Worm (Caenorhabditis elegans) whole organism, dauer: Measurements from ENCODE around the gene odd-1.
"Not testable (repeated sequence)": the region's sequence is repeated elsewhere in the genome, so short reads cannot be mapped to it uniquely, and the experiment has no call there.

Experiments used
- unc-62 ChIP-seq: sonication (generic microtip); optimal IDR thresholded peaks from 2 replicates; lab custom pipeline; 2017; ENCODE audit warnings: missing biosample characterization, missing genetic modification reagents, missing genetic modification characterization

The odd-1 gene

ce11 chrIII:7122860-7123259 is 14.7 kb downstream of the odd-1 start, which contains the start of the genes B0280.9 and rpia-1:
TSS of gene B0280.9 (minus strand) at chrIII:7122895.
TSS of gene rpia-1 (plus strand) at chrIII:7123128.
- TF ChIP-seq unc-62: no peak

DNA sequence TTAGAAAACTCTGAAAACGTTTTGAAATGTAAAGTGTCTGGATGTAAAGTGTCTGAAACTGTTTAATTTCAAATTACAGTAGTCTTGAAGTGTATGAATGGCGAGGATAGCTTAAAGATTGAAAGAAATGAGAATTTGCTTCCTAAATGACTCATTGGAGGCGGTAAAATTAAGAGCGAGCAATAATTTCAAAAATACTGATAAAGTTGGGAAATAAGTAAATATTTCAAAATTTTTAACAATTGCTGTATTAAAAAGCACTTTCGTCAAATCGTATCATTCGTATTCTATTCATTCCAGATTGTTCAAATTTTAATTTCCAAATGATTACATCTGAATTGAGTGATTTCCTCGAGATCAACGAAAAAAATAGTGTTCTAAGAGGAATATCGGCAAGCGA is 16.3 kb downstream of the odd-1 start, which contains the start of gene B0280.2:
Gene B0280.2 (plus strand): TSS at position 301 of the 400 bp plus-strand sequence.
- no peak for TF ChIP-seq unc-62

- not testable (repeated sequence) for TF ChIP-seq unc-62
Observed at ce11 chrIII:7128601-7129000, 20.5 kb downstream of the odd-1 start, which contains the start of gene viro-2. TSS of gene viro-2 (plus strand) at chrIII:7128901.

ce11 chrIII:7133559-7133958 is 25.4 kb downstream of the odd-1 start, which contains the start of the genes pot-1 and ggtb-1:
TSS of gene pot-1 (minus strand) at chrIII:7133678.
TSS of gene ggtb-1 (plus strand) at chrIII:7133766.
- no peak for TF ChIP-seq unc-62

DNA sequence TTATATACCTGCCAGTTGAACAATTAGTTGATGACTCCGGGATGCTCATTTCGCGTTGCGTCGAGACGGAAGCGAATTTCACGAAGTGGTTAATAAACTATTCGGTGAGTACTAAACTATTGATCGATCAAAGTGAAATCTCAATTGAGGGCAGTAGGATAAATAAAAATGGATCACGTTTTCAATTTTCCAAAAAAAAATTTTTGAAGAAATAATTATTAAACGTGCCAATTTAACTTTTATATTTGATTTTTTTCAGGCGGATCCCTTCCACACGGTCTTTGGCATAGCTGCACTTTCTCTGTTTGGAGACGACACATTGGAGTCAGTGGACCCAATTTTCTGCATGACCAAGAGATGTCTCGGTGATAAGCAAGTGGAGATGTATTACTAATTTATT is 27.9 kb downstream of the odd-1 start, which contains the start of gene B0280.17:
Gene B0280.17 (minus strand): TSS at position 101 of the 400 bp plus-strand sequence.
- no peak for TF ChIP-seq unc-62

- TF ChIP-seq unc-62: no peak
Observed at ce11 chrIII:7138178-7138577, 30.1 kb downstream of the odd-1 start, which contains the start of gene B0280.11. TSS of gene B0280.11 (minus strand) at chrIII:7138278.

- no peak for TF ChIP-seq unc-62
Observed at ce11 chrIII:7140228-7140710, 32.2 kb downstream of the odd-1 start.

DNA sequence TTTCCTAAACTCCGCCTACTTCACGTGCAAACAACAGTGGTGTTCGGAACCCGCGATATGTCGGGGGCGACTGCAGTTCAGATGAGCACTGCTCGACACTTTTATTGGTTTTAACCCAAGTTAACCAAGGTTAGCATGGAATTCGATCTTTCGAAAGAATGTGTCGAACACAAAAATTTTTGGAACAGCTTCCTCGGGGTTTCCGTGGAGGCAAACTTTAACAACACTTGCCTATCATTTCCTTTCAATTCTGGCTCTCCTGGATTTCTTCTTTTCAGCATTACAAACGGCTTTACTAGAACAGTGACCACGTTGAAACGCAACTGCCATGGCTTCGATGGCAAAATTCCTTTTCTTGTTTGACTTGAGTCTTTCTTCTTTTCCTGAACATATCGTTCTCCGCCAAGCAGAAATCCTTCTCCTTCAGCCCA is 33.2 kb downstream of the odd-1 start:
- no peak for TF ChIP-seq unc-62

- TF ChIP-seq unc-62: no peak
Observed at ce11 chrIII:7142172-7142601, 34.1 kb downstream of the odd-1 start.

DNA sequence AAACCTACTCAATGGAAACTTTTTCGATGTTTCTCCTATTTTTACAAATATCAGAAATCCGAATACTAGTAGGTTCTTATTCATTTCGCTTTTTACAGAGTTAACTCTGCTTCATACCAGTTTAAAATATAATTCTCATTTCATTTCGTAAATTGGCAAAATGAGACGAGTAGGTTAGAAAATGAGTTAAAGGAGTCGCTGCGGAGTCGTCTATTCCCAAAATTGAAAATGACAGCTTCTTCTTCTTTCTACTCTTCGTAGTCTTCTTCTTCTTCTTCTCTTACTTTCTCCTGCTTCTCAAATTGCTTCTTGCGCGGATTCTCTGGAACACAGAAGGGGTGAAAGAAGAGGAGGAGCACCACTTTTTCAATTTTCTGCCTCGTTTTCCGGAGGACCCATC is 36.6 kb downstream of the odd-1 start, which contains the start of gene glr-2:
Gene glr-2 (minus strand): TSS at position 211 of the 400 bp plus-strand sequence.
- TF ChIP-seq unc-62: no peak

DNA sequence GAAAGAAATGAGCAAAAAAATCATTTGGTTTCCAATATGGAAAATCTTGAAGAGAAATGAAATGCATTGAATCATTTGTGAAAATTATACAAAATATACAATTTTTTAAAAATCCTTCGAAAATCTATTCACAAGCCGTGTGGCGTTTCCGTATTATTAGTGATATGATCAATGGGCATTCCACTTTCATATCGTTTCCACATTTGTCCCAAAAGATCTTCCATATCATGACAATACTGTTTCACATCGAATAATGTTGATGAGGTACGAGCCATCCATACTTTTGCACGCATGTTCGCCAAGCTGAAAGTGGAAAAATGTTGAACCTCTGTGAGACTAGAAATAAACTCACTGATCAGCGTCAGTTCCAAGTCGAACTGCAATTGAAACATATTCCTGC is 38.2 kb downstream of the odd-1 start:
- TF ChIP-seq unc-62: no peak

DNA sequence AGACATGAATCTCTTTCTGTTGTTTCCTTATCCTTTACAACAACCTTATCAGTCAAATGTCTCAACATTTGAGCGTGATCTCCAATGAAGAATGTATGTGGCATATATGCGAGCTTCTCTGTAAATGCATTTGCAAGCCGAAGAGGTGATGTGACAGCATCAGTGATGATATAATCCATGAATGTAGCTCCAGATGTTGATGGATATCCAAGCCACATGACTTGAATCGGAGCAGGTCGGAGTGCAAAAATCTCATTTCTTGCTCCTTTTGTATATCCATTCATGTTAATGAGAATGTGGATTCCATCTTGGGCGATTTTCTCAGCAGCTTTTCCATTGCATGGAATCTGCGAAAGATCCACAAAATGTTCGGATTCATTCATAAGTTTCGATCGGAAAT is 40.1 kb downstream of the odd-1 start:
- no peak for TF ChIP-seq unc-62

DNA sequence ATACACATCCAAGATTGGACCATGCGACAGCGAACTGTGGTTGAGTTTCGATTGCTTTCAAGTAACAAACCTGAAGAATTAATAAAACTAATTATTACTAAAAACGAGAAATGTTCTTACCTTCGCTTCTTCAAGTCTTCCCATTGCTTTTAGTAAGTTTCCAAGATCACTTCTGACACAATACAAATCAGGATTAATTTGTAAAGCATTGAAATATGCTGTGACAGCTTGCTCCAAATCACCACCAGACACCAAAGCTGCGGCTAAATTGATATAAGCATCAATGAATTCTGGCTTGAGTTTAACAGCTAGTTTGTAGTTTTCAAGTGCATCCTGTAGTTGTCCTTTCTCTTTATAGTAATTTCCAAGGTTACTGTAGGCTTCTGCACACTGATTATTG is 42.0 kb downstream of the odd-1 start:
- TF ChIP-seq unc-62: no peak

DNA sequence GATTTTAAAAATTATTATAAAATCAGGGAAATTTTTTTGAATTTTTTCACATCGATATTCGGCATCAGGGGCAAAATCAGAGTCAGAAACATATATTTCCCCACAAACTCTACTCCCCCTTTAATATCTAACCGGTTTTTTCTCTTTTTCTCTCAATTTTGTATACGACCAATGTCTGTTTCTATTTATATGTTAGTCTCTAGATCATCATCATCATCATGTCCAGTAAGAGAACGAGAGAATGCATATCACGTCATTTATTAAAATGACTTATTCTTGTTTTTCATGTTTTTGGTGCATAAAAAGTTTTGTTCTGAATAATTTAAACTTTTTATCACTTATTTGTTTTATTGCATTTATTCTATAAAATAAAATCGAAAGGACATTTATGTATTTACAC is 44.5 kb downstream of the odd-1 start:
- TF ChIP-seq unc-62: no peak

ce11 chrIII:7153747-7154238 is 45.7 kb downstream of the odd-1 start, which contains the start of gene ogt-1:
TSS of gene ogt-1 (minus strand) at chrIII:7153797.
- no peak for TF ChIP-seq unc-62

DNA sequence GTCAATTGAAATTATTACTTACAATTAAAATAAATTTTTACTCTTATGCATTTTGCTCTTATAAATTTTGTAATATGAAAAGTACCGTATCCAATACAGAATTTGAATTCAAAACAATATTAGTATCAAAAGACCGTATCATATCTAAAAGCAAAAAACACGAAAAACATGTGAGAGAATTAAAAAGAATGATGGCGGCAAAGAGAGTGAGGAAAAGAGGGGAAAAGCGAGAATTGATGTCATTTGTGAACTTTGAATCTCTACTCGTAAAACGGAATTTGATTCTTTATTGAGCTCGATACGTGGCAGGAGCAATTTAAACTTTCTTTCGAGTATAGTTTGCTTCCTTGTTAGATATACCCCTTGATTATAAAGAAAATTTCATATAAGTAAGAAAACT is 46.4 kb downstream of the odd-1 start:
- no peak for TF ChIP-seq unc-62

ce11 chrIII:7155631-7156030 is 47.5 kb downstream of the odd-1 start:
- no peak for TF ChIP-seq unc-62

- TF ChIP-seq unc-62: no peak
Observed at ce11 chrIII:7158709-7159108, 50.6 kb downstream of the odd-1 start, which contains the start of gene nuo-4. TSS of gene nuo-4 (minus strand) at chrIII:7158809.
